Worm (Caenorhabditis elegans) whole organism, L1 larva: ENCODE results near the gene col-159.

Experiments
- aha-1 ChIP-seq: fragments of 150-350 bp; optimal IDR thresholded peaks from 2 replicates; lab custom pipeline; 2014; ENCODE audit warnings: missing biosample characterization, missing genetic modification characterization
- elt-3 ChIP-seq, 6 experiments: fragments of 150-350 bp in 1 of 6; sonication (generic microtip); optimal IDR thresholded peaks; 2 replicates each; lab custom pipeline; 2017 to 2018; ENCODE audit warnings: missing biosample characterization in 6 of 6, missing genetic modification characterization in 6 of 6, inconsistent platforms in 1 of 6
- lin-15B ChIP-seq: fragments of 150-350 bp; sonication (generic microtip); optimal IDR thresholded peaks from 3 replicates; lab custom pipeline; 2014; ENCODE audit warnings: missing biosample characterization, missing genetic modification characterization
- lin-39 ChIP-seq: fragments of 150-350 bp; optimal IDR thresholded peaks from 2 replicates; lab custom pipeline; 2014; ENCODE audit warnings: missing biosample characterization, missing genetic modification reagents, missing genetic modification characterization
- ztf-11 ChIP-seq, 2 experiments: sonication (generic microtip); optimal IDR thresholded peaks; 2 replicates each; lab custom pipeline; 2016 to 2017; ENCODE audit warnings: missing genetic modification characterization in 2 of 2, missing biosample characterization in 1 of 2, missing compliant biosample characterization in 1 of 2

- TF ChIP-seq aha-1, result no peak
- TF ChIP-seq elt-3 (tag; optimal IDR thresholded peaks at IDR 0.05; lab: Kevin White, UChicago), result peak in 1 of 6 experiments; percentile 51
- TF ChIP-seq lin-39, result no peak
- TF ChIP-seq ztf-11 (tag; optimal IDR thresholded peaks at IDR 0.05; lab: Kevin White, UChicago), result peak in 1 of 2 experiments; percentile 42
- no peak for TF ChIP-seq lin-15B
These were observed 25.7 kb downstream of the col-159 start, which contains the start of gene him-17 for ce11 chrV:13176117-13176753.
